Worm (Caenorhabditis elegans): ENCODE data around the gene dsc-4.
A peak's percentile ranks its signal among the peaks of the same experiment; 100 is the strongest.

dsc-4 gene

ce11 chrIV:306572-306971, 13.8 kb downstream of the dsc-4 start (continued):
- TF ChIP-seq T20F7.1 (GFP tag; optimal IDR thresholded peaks at IDR 0.05) (no peak), dmd-9 (GFP tag; IDR thresholded peaks at IDR 0.05) (no peak), nhr-41 (GFP tag; IDR thresholded peaks at IDR 0.05) (0 out of 2 replicates have a peak, but pooled peaks have one; percentile 10), lin-15B (tag; optimal IDR thresholded peaks at IDR 0.05) (no peak), lsy-2 (tag; optimal IDR thresholded peaks at IDR 0.05) (peak in 1 of 2 experiments; percentile 47), mxl-3 (GFP tag; optimal IDR thresholded peaks at IDR 0.05) (no peak), gei-8 (GFP tag; optimal IDR thresholded peaks at IDR 0.05) (no peak), lin-13 (GFP tag; optimal IDR thresholded peaks at IDR 0.05) (no peak), ceh-28 (tag; optimal IDR thresholded peaks at IDR 0.05) (no peak)

- TF ChIP-seq dve-1 (tag; optimal IDR thresholded peaks at IDR 0.05; ENCODE audit: insufficient read depth), result peak; percentile 52
- TF ChIP-seq lin-38 (GFP tag; IDR thresholded peaks at IDR 0.05), result no peak
- peak; percentile 22 for TF ChIP-seq pqm-1 (tag; optimal IDR thresholded peaks at IDR 0.05)
- TF ChIP-seq nhr-77 (tag; optimal IDR thresholded peaks at IDR 0.05), result peak; percentile 22
- TF ChIP-seq daf-16 (GFP tag; optimal IDR thresholded peaks at IDR 0.05), result no peak
- TF ChIP-seq daf-16 (tag; optimal IDR thresholded peaks at IDR 0.05), result peak; percentile 28
- peak; percentile 42 for TF ChIP-seq nhr-28 (tag; optimal IDR thresholded peaks at IDR 0.05)
- TF ChIP-seq Y48G9A.11 (GFP tag; IDR thresholded peaks at IDR 0.05), result no peak
- TF ChIP-seq php-3 (GFP tag; IDR thresholded peaks at IDR 0.05), result peak; percentile 89
These were observed 15.2 kb downstream of the dsc-4 start for ce11 chrIV:305101-305500.

ce11 chrIV:303264-303663, 17.1 kb downstream of the dsc-4 start:
- peak; percentile 77 for TF ChIP-seq aha-1 (tag)
- TF ChIP-seq nhr-48 (tag; optimal IDR thresholded peaks at IDR 0.05), result peak; percentile 11
- no peak for TF ChIP-seq nhr-76 (tag; optimal IDR thresholded peaks at IDR 0.05)
- TF ChIP-seq F10B5.3 (tag; optimal IDR thresholded peaks at IDR 0.05), result no peak
- TF ChIP-seq mep-1 (tag; optimal IDR thresholded peaks at IDR 0.05), result peak; percentile 4
- TF ChIP-seq unc-62 (GFP tag; optimal IDR thresholded peaks at IDR 0.05 in 1 of 2), result peak in 1 of 2 experiments; percentile 67
- no peak for TF ChIP-seq unc-62 (tag; optimal IDR thresholded peaks at IDR 0.05)
- peak; percentile 19 for TF ChIP-seq hlh-30 (tag; optimal IDR thresholded peaks at IDR 0.05; ENCODE audit: insufficient read depth)
- no peak for TF ChIP-seq F49E8.2 (tag; optimal IDR thresholded peaks at IDR 0.05; ENCODE audit: borderline replicate concordance)
- TF ChIP-seq ztf-7 (tag; optimal IDR thresholded peaks at IDR 0.05), result no peak
- TF ChIP-seq F37D6.2 (tag; optimal IDR thresholded peaks at IDR 0.05), result no peak
- no peak for TF ChIP-seq ztf-11 (tag; optimal IDR thresholded peaks at IDR 0.05)
- TF ChIP-seq zag-1 (tag; optimal IDR thresholded peaks at IDR 0.05), result no peak
- TF ChIP-seq sdz-12 (GFP tag; optimal IDR thresholded peaks at IDR 0.05), result no peak
- no peak for TF ChIP-seq Y105C5A.15 (GFP tag; IDR thresholded peaks at IDR 0.05)
- TF ChIP-seq spr-1 (tag; optimal IDR thresholded peaks at IDR 0.05), result no peak
- TF ChIP-seq duxl-1 (tag; optimal IDR thresholded peaks at IDR 0.05; ENCODE audit: poor library complexity), result no peak
- no peak for TF ChIP-seq mxl-2 (GFP tag; conservative IDR thresholded peaks at IDR 0.05)
- TF ChIP-seq nhr-102 (tag; optimal IDR thresholded peaks at IDR 0.05), result no peak
- TF ChIP-seq dmd-6 (GFP tag; IDR thresholded peaks at IDR 0.05), result 0 out of 2 replicates have a peak, but pooled peaks have one; percentile 14
- no peak for TF ChIP-seq mdt-29 (GFP tag; IDR thresholded peaks at IDR 0.05)
- 0 out of 2 replicates have a peak, but pooled peaks have one; percentile 20 for TF ChIP-seq tra-1 (GFP tag; IDR thresholded peaks at IDR 0.05)
- no peak for TF ChIP-seq D1046.2 (GFP tag; IDR thresholded peaks at IDR 0.05)
- TF ChIP-seq set-16 (GFP tag; IDR thresholded peaks at IDR 0.05), result no peak
- no peak for TF ChIP-seq ceh-20 (GFP tag; IDR thresholded peaks at IDR 0.05)
